Fruit fly (Drosophila melanogaster) whole organism, embryonic: ENCODE data around the gene CG9518.
A peak's percentile ranks its signal among the peaks of the same experiment; 100 is the strongest.

Experiments used
- Asciz ChIP-seq: fragments of 200-800 bp; sonication (Bioruptor generic); optimal IDR thresholded peaks from 2 replicates; lab custom pipeline; 2017; ENCODE audit warnings: missing biosample characterization, mild to moderate bottlenecking, missing genetic modification characterization, missing genetic modification reagents
- Bdp1 ChIP-seq: fragments of 200-800 bp; sonication (Bioruptor generic); optimal IDR thresholded peaks from 3 replicates; lab custom pipeline; 2016; ENCODE audit warnings: missing biosample characterization, missing genetic modification characterization
- C15 ChIP-seq: fragments of 200-800 bp; sonication (Bioruptor generic); IDR thresholded peaks from 3 replicates; pipeline ENCODE4 v1.3.6; 2022; ENCODE audit warnings: missing biosample characterization, missing genetic modification characterization
- CG10979 ChIP-seq: fragments of 200-800 bp; sonication (Bioruptor generic); optimal IDR thresholded peaks from 2 replicates; lab custom pipeline; 2018; ENCODE audit warnings: missing biosample characterization, mild to moderate bottlenecking, missing genetic modification characterization, moderate library complexity
- CG12219 ChIP-seq: fragments of 200-800 bp; sonication (Bioruptor generic); optimal IDR thresholded peaks from 3 replicates; lab custom pipeline; 2018; ENCODE audit warnings: missing biosample characterization, mild to moderate bottlenecking, missing genetic modification characterization
- CG12299 ChIP-seq: fragments of 200-800 bp; sonication (Bioruptor generic); optimal IDR thresholded peaks from 2 replicates; lab custom pipeline; 2018; ENCODE audit warnings: missing biosample characterization, mild to moderate bottlenecking, missing genetic modification characterization
- CG14441 ChIP-seq: fragments of 200-800 bp; sonication (Bioruptor generic); IDR thresholded peaks from 2 replicates; pipeline ENCODE4 v1.3.6; 2022; ENCODE audit warnings: missing biosample characterization, missing genetic modification characterization
- CG15011 ChIP-seq: fragments of 200-800 bp; sonication (Bioruptor generic); optimal IDR thresholded peaks from 3 replicates; lab custom pipeline; 2018; ENCODE audit warnings: missing biosample characterization, mild to moderate bottlenecking, missing genetic modification characterization
- CG1529 ChIP-seq: fragments of 200-800 bp; sonication (Bioruptor generic); optimal IDR thresholded peaks from 3 replicates; lab custom pipeline; 2018; ENCODE audit warnings: missing biosample characterization, missing genetic modification characterization
- CG1602 ChIP-seq: fragments of 200-800 bp; sonication (Bioruptor generic); optimal IDR thresholded peaks from 3 replicates; lab custom pipeline; 2016; ENCODE audit warnings: missing biosample characterization, missing genetic modification characterization
- CG16815 ChIP-seq: fragments of 200-800 bp; sonication (Bioruptor generic); optimal IDR thresholded peaks from 3 replicates; lab custom pipeline; 2017; ENCODE audit warnings: missing biosample characterization, mild to moderate bottlenecking, missing genetic modification characterization
- CG17186 ChIP-seq: fragments of 200-800 bp; sonication (Bioruptor generic); optimal IDR thresholded peaks from 3 replicates; lab custom pipeline; 2017; ENCODE audit warnings: missing biosample characterization, missing genetic modification reagents, missing genetic modification characterization
- CG2889 ChIP-seq: fragments of 200-800 bp; sonication (Bioruptor generic); IDR thresholded peaks from 3 replicates; pipeline ENCODE4 v1.3.6; 2022; ENCODE audit warnings: missing biosample characterization, missing genetic modification characterization
- CG3163 ChIP-seq: fragments of 200-800 bp; sonication (Bioruptor generic); optimal IDR thresholded peaks from 3 replicates; lab custom pipeline; 2016; ENCODE audit warnings: missing biosample characterization, missing genetic modification characterization
- CG4404 ChIP-seq: fragments of 200-800 bp; sonication (Bioruptor generic); IDR thresholded peaks from 2 replicates; pipeline ENCODE4 v1.3.6; 2022; ENCODE audit warnings: missing biosample characterization, missing genetic modification characterization
- CG4854 ChIP-seq: fragments of 200-800 bp; sonication (Bioruptor generic); optimal IDR thresholded peaks from 2 replicates; lab custom pipeline; 2016; ENCODE audit warnings: missing biosample characterization, missing genetic modification characterization, inconsistent platforms
- CG6689 ChIP-seq: fragments of 200-800 bp; sonication (Bioruptor generic); IDR thresholded peaks from 2 replicates; pipeline ENCODE4 v1.3.6; 2022; ENCODE audit warnings: missing biosample characterization, missing genetic modification characterization
- CG6813 ChIP-seq: fragments of 200-800 bp; sonication (Bioruptor generic); optimal IDR thresholded peaks from 2 replicates; lab custom pipeline; 2017; ENCODE audit warnings: missing biosample characterization, missing genetic modification characterization, mild to moderate bottlenecking, moderate library complexity, missing genetic modification reagents
- CG7357 ChIP-seq: fragments of 200-800 bp; sonication (Bioruptor generic); IDR thresholded peaks from 3 replicates; pipeline ENCODE4 v1.3.6; 2022; ENCODE audit warnings: missing biosample characterization, missing genetic modification characterization
- Camta ChIP-seq: fragments of 200-800 bp; sonication (Bioruptor generic); optimal IDR thresholded peaks from 2 replicates; lab custom pipeline; 2016; ENCODE audit warnings: missing biosample characterization, missing genetic modification characterization
- Dll ChIP-seq: fragments of 200-800 bp; sonication (Bioruptor generic); IDR thresholded peaks from 4 replicates; pipeline ENCODE4 v1.3.6; 2022; ENCODE audit warnings: missing biosample characterization, missing genetic modification characterization; ENCODE audit not compliant: partially characterized antibody
- Fer1 ChIP-seq: fragments of 200-800 bp; sonication (Bioruptor generic); optimal IDR thresholded peaks from 2 replicates; lab custom pipeline; 2017; ENCODE audit warnings: missing biosample characterization, mild to moderate bottlenecking, missing genetic modification characterization
- HHEX ChIP-seq: fragments of 200-800 bp; sonication (Bioruptor generic); optimal IDR thresholded peaks from 3 replicates; lab custom pipeline; 2017; ENCODE audit warnings: missing biosample characterization, mild to moderate bottlenecking, missing genetic modification characterization, missing genetic modification reagents
- Hr3 ChIP-seq: fragments of 200-800 bp; sonication (Bioruptor generic); optimal IDR thresholded peaks from 3 replicates; lab custom pipeline; 2016; ENCODE audit warnings: missing biosample characterization, missing genetic modification characterization
- MBD-R2 ChIP-seq: fragments of 200-800 bp; sonication (Bioruptor generic); IDR thresholded peaks from 2 replicates; pipeline ENCODE4 v1.3.6; 2022; ENCODE audit warnings: missing biosample characterization, missing genetic modification characterization
- Med ChIP-seq: fragments of 200-800 bp; sonication (Bioruptor generic); peaks from one replicate; lab custom pipeline; 2016; ENCODE audit warnings: missing biosample characterization, missing genetic modification characterization, mild to moderate bottlenecking, inconsistent platforms, moderate library complexity
- Meics ChIP-seq: fragments of 200-800 bp; sonication (Bioruptor generic); optimal IDR thresholded peaks from 2 replicates; lab custom pipeline; 2017; ENCODE audit warnings: missing biosample characterization, mild to moderate bottlenecking, missing genetic modification characterization
- Mrtf ChIP-seq: fragments of 200-800 bp; sonication (Bioruptor generic); IDR thresholded peaks from 3 replicates; pipeline ENCODE4 v1.3.6; 2022; ENCODE audit warnings: missing biosample characterization, missing genetic modification characterization
- Neu2 ChIP-seq: fragments of 200-800 bp; sonication (Bioruptor generic); optimal IDR thresholded peaks from 3 replicates; lab custom pipeline; 2016; ENCODE audit warnings: missing biosample characterization, missing genetic modification characterization, borderline replicate concordance
- Rx ChIP-seq: fragments of 200-800 bp; sonication (Bioruptor generic); IDR thresholded peaks from 2 replicates; pipeline ENCODE4 v1.3.6; 2022; ENCODE audit warnings: missing biosample characterization, missing genetic modification characterization
- Vsx1 ChIP-seq: fragments of 200-800 bp; sonication (Bioruptor generic); optimal IDR thresholded peaks from 2 replicates; lab custom pipeline; 2017; ENCODE audit warnings: missing biosample characterization, mild to moderate bottlenecking, missing genetic modification characterization, missing genetic modification reagents
- abd-A ChIP-seq: fragments of 200-800 bp; sonication (Bioruptor generic); optimal IDR thresholded peaks from 3 replicates; lab custom pipeline; 2019; ENCODE audit warnings: missing biosample characterization, mild to moderate bottlenecking, missing genetic modification characterization, moderate library complexity
- ato ChIP-seq: fragments of 200-800 bp; sonication (Bioruptor generic); IDR thresholded peaks from 2 replicates; pipeline ENCODE4 v1.3.6; 2022; ENCODE audit warnings: missing biosample characterization, missing genetic modification characterization; ENCODE audit not compliant: partially characterized antibody
- az2 ChIP-seq: fragments of 200-800 bp; sonication (Bioruptor generic); optimal IDR thresholded peaks from 3 replicates; lab custom pipeline; 2016; ENCODE audit warnings: missing biosample characterization, missing genetic modification characterization
- bowl ChIP-seq: fragments of 200-800 bp; sonication (Bioruptor generic); IDR thresholded peaks from 2 replicates; pipeline ENCODE4 v1.3.6; 2022; ENCODE audit warnings: missing biosample characterization, missing genetic modification characterization
- ci ChIP-seq: fragments of 200-800 bp; sonication (Bioruptor generic); IDR thresholded peaks from 3 replicates; pipeline ENCODE4 v1.3.6; 2022; ENCODE audit warnings: missing biosample characterization, missing genetic modification characterization
- da ChIP-seq: fragments of 200-800 bp; sonication (Bioruptor generic); optimal IDR thresholded peaks from 2 replicates; lab custom pipeline; 2016; ENCODE audit warnings: missing biosample characterization, missing genetic modification characterization
- dan ChIP-seq: fragments of 200-800 bp; sonication (Bioruptor generic); IDR thresholded peaks from 2 replicates; pipeline ENCODE4 v1.3.6; 2022; ENCODE audit warnings: missing biosample characterization, missing genetic modification characterization
- emc ChIP-seq: fragments of 200-800 bp; sonication (Bioruptor generic); optimal IDR thresholded peaks from 2 replicates; lab custom pipeline; 2016; ENCODE audit warnings: missing biosample characterization, missing genetic modification characterization
- gem ChIP-seq: fragments of 200-800 bp; sonication (Bioruptor generic); optimal IDR thresholded peaks from 2 replicates; lab custom pipeline; 2019; ENCODE audit warnings: missing biosample characterization, mild to moderate bottlenecking, missing genetic modification characterization, moderate library complexity
- gro ChIP-seq: fragments of 200-800 bp; sonication (Bioruptor generic); optimal IDR thresholded peaks from 2 replicates; lab custom pipeline; 2016; ENCODE audit warnings: missing biosample characterization, missing genetic modification characterization
- kni ChIP-seq: fragments of 200-800 bp; sonication (Bioruptor generic); optimal IDR thresholded peaks from 3 replicates; lab custom pipeline; 2017; ENCODE audit warnings: mild to moderate bottlenecking, missing biosample characterization, missing genetic modification reagents, missing genetic modification characterization
- lmd ChIP-seq: fragments of 200-800 bp; sonication (Bioruptor generic); IDR thresholded peaks from 2 replicates; pipeline ENCODE4 v1.3.6; 2022; ENCODE audit warnings: missing biosample characterization, missing genetic modification characterization
- mirr ChIP-seq: fragments of 200-800 bp; sonication (Bioruptor generic); optimal IDR thresholded peaks from 3 replicates; lab custom pipeline; 2018; ENCODE audit warnings: missing biosample characterization, mild to moderate bottlenecking, missing genetic modification characterization
- odd ChIP-seq: fragments of 200-800 bp; sonication (Bioruptor generic); optimal IDR thresholded peaks from 2 replicates; lab custom pipeline; 2017; ENCODE audit warnings: missing biosample characterization, mild to moderate bottlenecking, missing genetic modification characterization
- ro ChIP-seq: fragments of 200-800 bp; sonication (Bioruptor generic); IDR thresholded peaks from 2 replicates; pipeline ENCODE4 v1.3.6; 2022; ENCODE audit warnings: missing biosample characterization, missing genetic modification characterization
- salm ChIP-seq: fragments of 200-800 bp; sonication (Bioruptor generic); optimal IDR thresholded peaks from 2 replicates; lab custom pipeline; 2018; ENCODE audit warnings: missing biosample characterization, mild to moderate bottlenecking, missing genetic modification characterization
- schlank ChIP-seq: fragments of 200-800 bp; sonication (Bioruptor generic); optimal IDR thresholded peaks from 2 replicates; lab custom pipeline; 2018; ENCODE audit warnings: missing biosample characterization, mild to moderate bottlenecking, missing genetic modification characterization
- tap ChIP-seq: fragments of 200-800 bp; optimal IDR thresholded peaks from 3 replicates; lab custom pipeline; 2019; ENCODE audit warnings: missing biosample characterization, mild to moderate bottlenecking, missing genetic modification characterization, moderate library complexity
- ttk ChIP-seq: fragments of 200-800 bp; sonication (Bioruptor generic); IDR thresholded peaks from 2 replicates; pipeline ENCODE4 v2.1.2; 2022; ENCODE audit warnings: missing biosample characterization, missing genetic modification characterization
- twi ChIP-seq: fragments of 200-800 bp; optimal IDR thresholded peaks from 2 replicates; lab custom pipeline; 2019; ENCODE audit warnings: missing biosample characterization, mild to moderate bottlenecking, missing genetic modification characterization, moderate library complexity
- zfh1 ChIP-seq: fragments of 200-800 bp; sonication (Bioruptor generic); IDR thresholded peaks from 3 replicates; pipeline ENCODE4 v1.3.6; 2022; ENCODE audit warnings: missing biosample characterization, missing genetic modification characterization

CG9518 gene

dm6 chrX:14918750-14919247 lies 47.8 kb upstream of the CG9518 start, which contains the start of gene Eo (continued):
- TF ChIP-seq abd-A (tag; lab: Kevin White, UChicago) (no peak), Dll (GFP tag; lab: Robert Waterston, UW) (no peak), Neu2 (GFP tag; lab: Kevin White, UChicago) (no peak), da (GFP tag; lab: Kevin White, UChicago) (no peak), ttk (GFP tag; lab: Robert Waterston, UW) (no peak), bowl (GFP tag; lab: Robert Waterston, UW) (no peak), Vsx1 (GFP tag; lab: Kevin White, UChicago) (peak; percentile 18), CG6689 (GFP tag; lab: Robert Waterston, UW) (no peak), MBD-R2 (GFP tag; lab: Robert Waterston, UW) (no peak), ro (GFP tag; lab: Robert Waterston, UW) (no peak), CG2889 (GFP tag; lab: Robert Waterston, UW) (no peak), kni (GFP tag; lab: Kevin White, UChicago) (peak; percentile 2), Med (GFP tag; lab: Kevin White, UChicago) (peak; percentile 74), CG10979 (tag; lab: Kevin White, UChicago) (peak; percentile 45), ci (no peak), C15 (GFP tag; lab: Robert Waterston, UW) (no peak), CG4854 (GFP tag; lab: Kevin White, UChicago) (no peak), odd (GFP tag; lab: Kevin White, UChicago) (peak; percentile 17), HHEX (GFP tag; lab: Kevin White, UChicago) (no peak), dan (GFP tag; lab: Robert Waterston, UW) (no peak), emc (GFP tag; lab: Kevin White, UChicago) (no peak), ato (GFP tag; lab: Robert Waterston, UW) (no peak), Mrtf (GFP tag; lab: Robert Waterston, UW) (no peak), Asciz (GFP tag; lab: Kevin White, UChicago) (no peak), Rx (GFP tag; lab: Robert Waterston, UW) (no peak), CG17186 (GFP tag; lab: Kevin White, UChicago) (no peak), CG14441 (GFP tag; lab: Robert Waterston, UW) (peak; percentile 4; the same call in 1 of the 2 replicates), tap (tag; lab: Kevin White, UChicago) (no peak), lmd (no peak), CG7357 (GFP tag; lab: Robert Waterston, UW) (no peak), CG4404 (GFP tag; lab: Robert Waterston, UW) (no peak), salm (peak; percentile 59), CG3163 (GFP tag; lab: Kevin White, UChicago) (no peak), CG1529 (GFP tag; lab: Kevin White, UChicago) (no peak), Bdp1 (GFP tag; lab: Kevin White, UChicago) (no peak), CG12299 (tag; lab: Kevin White, UChicago) (no peak), CG1602 (GFP tag; lab: Kevin White, UChicago) (no peak), Hr3 (no peak), CG16815 (GFP tag; lab: Kevin White, UChicago) (no peak), twi (tag; lab: Kevin White, UChicago) (no peak), mirr (peak; percentile 66), Meics (GFP tag; lab: Kevin White, UChicago) (peak; percentile 8), gro (GFP tag; lab: Kevin White, UChicago) (no peak), Fer1 (GFP tag; lab: Kevin White, UChicago) (no peak), schlank (tag; lab: Kevin White, UChicago) (no peak), CG15011 (no peak), CG12219 (GFP tag; lab: Kevin White, UChicago) (no peak), az2 (GFP tag; lab: Kevin White, UChicago) (no peak), gem (tag; lab: Kevin White, UChicago) (no peak), zfh1 (GFP tag; lab: Robert Waterston, UW) (no peak), CG6813 (GFP tag; lab: Kevin White, UChicago) (peak; percentile 23), Camta (GFP tag; lab: Kevin White, UChicago) (no peak)
